Worm (Caenorhabditis elegans) whole organism, midembryonic: ENCODE data around the gene tsp-2.

ENCODE experiments used
- cog-1 ChIP-seq: sonication (generic microtip); optimal IDR thresholded peaks from 2 replicates; lab custom pipeline; 2016; ENCODE audit warnings: missing genetic modification characterization, missing compliant biosample characterization
- flt-1 ChIP-seq: fragments of 200-800 bp; sonication (Bioruptor generic); IDR thresholded peaks from 2 replicates; pipeline ENCODE4 v1.3.6; 2022; ENCODE audit warnings: missing genetic modification characterization, missing compliant biosample characterization
- med-1 ChIP-seq: sonication (generic microtip); optimal IDR thresholded peaks from 2 replicates; lab custom pipeline; 2017; ENCODE audit warnings: missing genetic modification characterization, mild to moderate bottlenecking, missing compliant biosample characterization, antibody characterized with exemption, missing genetic modification reagents; ENCODE audit not compliant: insufficient read depth
- ref-1 ChIP-seq: fragments of 200-800 bp; sonication (Bioruptor generic); conservative IDR thresholded peaks from 2 replicates; pipeline ENCODE4 v1.3.6; 2022; ENCODE audit warnings: missing genetic modification reagents, missing genetic modification characterization, missing compliant biosample characterization
- tab-1 ChIP-seq: fragments of 200-800 bp; sonication (Bioruptor generic); IDR thresholded peaks from 2 replicates; pipeline ENCODE4 v1.3.6; 2022; ENCODE audit warnings: missing genetic modification characterization, missing compliant biosample characterization
- ztf-23 ChIP-seq: fragments of 200-800 bp; sonication (Bioruptor generic); IDR thresholded peaks from 2 replicates; pipeline ENCODE4 v1.3.6; 2022; ENCODE audit warnings: missing genetic modification reagents, missing genetic modification characterization, missing compliant biosample characterization
- ztf-29 ChIP-seq: fragments of 200-800 bp; sonication (Bioruptor generic); IDR thresholded peaks from 2 replicates; pipeline ENCODE4 v1.3.6; 2022; ENCODE audit warnings: missing genetic modification reagents, missing genetic modification characterization, missing compliant biosample characterization

DNA sequence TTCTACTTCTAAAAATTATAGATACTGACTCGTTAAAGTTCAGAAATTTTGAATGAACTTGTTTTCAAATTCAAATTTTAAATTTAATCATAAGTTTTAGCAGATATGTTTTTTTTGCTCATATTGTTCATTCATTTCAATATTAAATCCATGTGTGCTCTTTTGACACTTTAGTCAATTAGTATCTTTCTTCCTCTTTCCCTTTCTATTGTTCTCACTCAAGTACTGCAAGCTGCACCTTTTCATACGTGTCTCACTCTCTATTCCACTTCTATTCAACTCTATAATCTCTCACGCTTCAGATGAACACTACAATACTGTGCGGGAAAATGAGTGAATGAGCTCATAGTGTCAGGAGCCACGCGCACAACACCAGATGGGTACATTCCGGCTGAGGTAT lies 19.8 kb downstream of the tsp-2 start, which contains the start of gene C30A5.16:
- TF ChIP-seq ref-1 (no peak), ztf-23 (GFP tag; lab: Robert Waterston, UW) (no peak), flt-1 (GFP tag; lab: Robert Waterston, UW) (no peak), med-1 (GFP tag; lab: Kevin White, UChicago) (no peak), cog-1 (tag; lab: Kevin White, UChicago) (no peak), ztf-29 (no peak), tab-1 (GFP tag; lab: Robert Waterston, UW) (no peak)
